Fruit fly (Drosophila melanogaster) whole organism, embryonic: ENCODE measurements around the gene Jarid2.

Source experiments
- Adf1 ChIP-seq: fragments of 200-800 bp; sonication (Bioruptor generic); IDR thresholded peaks from 2 replicates; pipeline ENCODE4 v1.3.6; 2022; ENCODE audit warnings: missing biosample characterization, missing genetic modification characterization
- Blimp-1 ChIP-seq: fragments of 200-800 bp; sonication (Bioruptor generic); optimal IDR thresholded peaks from 3 replicates; lab custom pipeline; 2018; ENCODE audit warnings: missing biosample characterization, missing genetic modification characterization, mild to moderate bottlenecking, moderate library complexity, missing genetic modification reagents
- CG10462 ChIP-seq: fragments of 200-800 bp; sonication (Bioruptor generic); optimal IDR thresholded peaks from 2 replicates; lab custom pipeline; 2016; ENCODE audit warnings: missing biosample characterization, missing genetic modification characterization
- CG10543 ChIP-seq: fragments of 200-800 bp; sonication (Bioruptor generic); optimal IDR thresholded peaks from 3 replicates; lab custom pipeline; 2017; ENCODE audit warnings: missing biosample characterization, mild to moderate bottlenecking, missing genetic modification characterization, moderate library complexity
- CG12744 ChIP-seq: fragments of 200-800 bp; sonication (Bioruptor generic); optimal IDR thresholded peaks from 2 replicates; lab custom pipeline; 2016; ENCODE audit warnings: missing biosample characterization, missing genetic modification characterization
- CG1529 ChIP-seq: fragments of 200-800 bp; sonication (Bioruptor generic); optimal IDR thresholded peaks from 3 replicates; lab custom pipeline; 2018; ENCODE audit warnings: missing biosample characterization, missing genetic modification characterization
- CG1603 ChIP-seq: fragments of 200-800 bp; sonication (Bioruptor generic); optimal IDR thresholded peaks from 2 replicates; lab custom pipeline; 2019; ENCODE audit warnings: missing biosample characterization, mild to moderate bottlenecking, missing genetic modification characterization, moderate library complexity
- CG18011 ChIP-seq: fragments of 200-800 bp; sonication (Bioruptor generic); optimal IDR thresholded peaks from 2 replicates; lab custom pipeline; 2017; ENCODE audit warnings: missing biosample characterization, missing genetic modification characterization, mild to moderate bottlenecking, moderate library complexity, missing genotype
- CG18764 ChIP-seq: fragments of 200-800 bp; sonication (Bioruptor generic); optimal IDR thresholded peaks from 3 replicates; lab custom pipeline; 2016; ENCODE audit warnings: missing biosample characterization, missing genetic modification characterization
- CG30403 ChIP-seq: fragments of 200-800 bp; sonication (Bioruptor generic); optimal IDR thresholded peaks from 3 replicates; lab custom pipeline; 2016; ENCODE audit warnings: missing biosample characterization, missing genetic modification characterization
- CG5245 ChIP-seq: fragments of 200-800 bp; sonication (Bioruptor generic); optimal IDR thresholded peaks from 3 replicates; lab custom pipeline; 2016; ENCODE audit warnings: missing biosample characterization, missing genetic modification characterization
- CG7928 ChIP-seq: fragments of 200-800 bp; sonication (Bioruptor generic); optimal IDR thresholded peaks from 2 replicates; lab custom pipeline; 2017; ENCODE audit warnings: missing biosample characterization, mild to moderate bottlenecking, missing genetic modification characterization
- CG7963 ChIP-seq: fragments of 200-800 bp; sonication (Bioruptor generic); IDR thresholded peaks from 3 replicates; pipeline ENCODE4 v1.3.6; 2022; ENCODE audit warnings: missing biosample characterization, missing genetic modification characterization; ENCODE audit not compliant: partially characterized antibody
- CG7987 ChIP-seq: fragments of 200-800 bp; sonication (Bioruptor generic); optimal IDR thresholded peaks from 2 replicates; lab custom pipeline; 2018; ENCODE audit warnings: missing biosample characterization, mild to moderate bottlenecking, missing genetic modification characterization, moderate library complexity
- CG9797 ChIP-seq: fragments of 200-800 bp; sonication (Bioruptor generic); optimal IDR thresholded peaks from 3 replicates; lab custom pipeline; 2018; ENCODE audit warnings: missing biosample characterization, mild to moderate bottlenecking, missing genetic modification characterization
- CG9932 ChIP-seq: fragments of 200-800 bp; sonication (Bioruptor generic); IDR thresholded peaks from 2 replicates; pipeline ENCODE4 v1.3.6; 2022; ENCODE audit warnings: missing biosample characterization, missing genetic modification characterization
- Camta ChIP-seq: fragments of 200-800 bp; sonication (Bioruptor generic); optimal IDR thresholded peaks from 2 replicates; lab custom pipeline; 2016; ENCODE audit warnings: missing biosample characterization, missing genetic modification characterization
- D19B ChIP-seq: fragments of 200-800 bp; sonication (Bioruptor generic); optimal IDR thresholded peaks from 2 replicates; lab custom pipeline; 2017; ENCODE audit warnings: missing biosample characterization, mild to moderate bottlenecking, missing genetic modification characterization
- Dip2 ChIP-seq: fragments of 200-800 bp; sonication (Bioruptor generic); IDR thresholded peaks from 2 replicates; pipeline ENCODE4 v1.3.6; 2022; ENCODE audit warnings: missing biosample characterization, missing genetic modification characterization
- Doc3 ChIP-seq: fragments of 200-800 bp; sonication (Bioruptor generic); IDR thresholded peaks from 3 replicates; pipeline ENCODE4 v1.3.6; 2022; ENCODE audit warnings: missing biosample characterization, missing genetic modification characterization; ENCODE audit not compliant: partially characterized antibody
- Dref ChIP-seq: fragments of 200-800 bp; sonication (Bioruptor generic); IDR thresholded peaks from 2 replicates; pipeline ENCODE4 v1.3.6; 2022; ENCODE audit warnings: missing biosample characterization, missing genetic modification characterization
- HLHmδ ChIP-seq: fragments of 200-800 bp; sonication (Bioruptor generic); optimal IDR thresholded peaks from 2 replicates; lab custom pipeline; 2018; ENCODE audit warnings: missing biosample characterization, mild to moderate bottlenecking, missing genetic modification characterization, moderate library complexity
- Hmr ChIP-seq: fragments of 200-800 bp; sonication (Bioruptor generic); optimal IDR thresholded peaks from 3 replicates; lab custom pipeline; 2017; ENCODE audit warnings: mild to moderate bottlenecking, missing biosample characterization, missing genetic modification reagents, missing genetic modification characterization
- Hr51 ChIP-seq, 2 experiments: fragments of 200-800 bp; sonication (Bioruptor generic); optimal IDR thresholded peaks; 2 replicates in 1 of 2; 3 replicates in 1 of 2; lab custom pipeline; 2016 to 2018; ENCODE audit warnings: missing biosample characterization in 2 of 2, missing genetic modification characterization in 2 of 2, mild to moderate bottlenecking in 1 of 2, moderate library complexity in 1 of 2
- Kr ChIP-seq: fragments of 200-800 bp; sonication (Bioruptor generic); optimal IDR thresholded peaks from 2 replicates; lab custom pipeline; 2017; ENCODE audit warnings: missing biosample characterization, mild to moderate bottlenecking, missing genetic modification characterization
- Mrtf ChIP-seq: fragments of 200-800 bp; sonication (Bioruptor generic); IDR thresholded peaks from 3 replicates; pipeline ENCODE4 v1.3.6; 2022; ENCODE audit warnings: missing biosample characterization, missing genetic modification characterization
- Nf-YB ChIP-seq: fragments of 200-800 bp; sonication (Bioruptor generic); optimal IDR thresholded peaks from 3 replicates; lab custom pipeline; 2019; ENCODE audit warnings: missing biosample characterization, mild to moderate bottlenecking, missing genetic modification characterization, moderate library complexity
- Nf-YC ChIP-seq: fragments of 200-800 bp; optimal IDR thresholded peaks from 3 replicates; lab custom pipeline; 2019; ENCODE audit warnings: missing biosample characterization, mild to moderate bottlenecking, missing genetic modification characterization, moderate library complexity
- Oaz ChIP-seq: fragments of 200-800 bp; sonication (Bioruptor generic); IDR thresholded peaks from 2 replicates; pipeline ENCODE4 v1.3.6; 2022; ENCODE audit warnings: missing biosample characterization, missing genetic modification characterization
- PHDP ChIP-seq: fragments of 200-800 bp; sonication (Bioruptor generic); optimal IDR thresholded peaks from 3 replicates; lab custom pipeline; 2018; ENCODE audit warnings: missing biosample characterization, mild to moderate bottlenecking, missing genetic modification characterization, moderate library complexity
- Six4 ChIP-seq: fragments of 200-800 bp; sonication (Bioruptor generic); optimal IDR thresholded peaks from 2 replicates; lab custom pipeline; 2016; ENCODE audit warnings: missing biosample characterization, missing genetic modification characterization
- TFAM ChIP-seq: fragments of 200-800 bp; sonication (Bioruptor generic); optimal IDR thresholded peaks from 2 replicates; lab custom pipeline; 2017; ENCODE audit warnings: missing biosample characterization, missing genetic modification characterization, inconsistent platforms
- Tbp ChIP-seq: fragments of >200 bp; optimal IDR thresholded peaks from 2 replicates; lab custom pipeline; 2018; ENCODE audit warnings: missing biosample characterization, missing genetic modification characterization
- YL-1 ChIP-seq: fragments of 200-800 bp; sonication (Bioruptor generic); optimal IDR thresholded peaks from 3 replicates; lab custom pipeline; 2017; ENCODE audit warnings: missing biosample characterization, mild to moderate bottlenecking, missing genetic modification characterization
- ara ChIP-seq: fragments of 200-800 bp; sonication (Bioruptor generic); IDR thresholded peaks from 2 replicates; pipeline ENCODE4 v1.3.6; 2022; ENCODE audit warnings: missing biosample characterization, missing genetic modification characterization
- bab2 ChIP-seq: fragments of 200-800 bp; sonication (Bioruptor generic); optimal IDR thresholded peaks from 2 replicates; lab custom pipeline; 2016; ENCODE audit warnings: missing biosample characterization, missing genetic modification characterization
- cas ChIP-seq: fragments of 200-800 bp; sonication (Bioruptor generic); IDR thresholded peaks from 2 replicates; pipeline ENCODE4 v1.3.6; 2022; ENCODE audit warnings: missing biosample characterization, missing genetic modification characterization
- corto ChIP-seq: fragments of 200-800 bp; sonication (Bioruptor generic); optimal IDR thresholded peaks from 2 replicates; lab custom pipeline; 2016; ENCODE audit warnings: missing biosample characterization, mild to moderate bottlenecking, missing genetic modification characterization, moderate library complexity
- esg ChIP-seq: fragments of 200-800 bp; sonication (Bioruptor generic); conservative IDR thresholded peaks from 2 replicates; pipeline ENCODE4 v1.3.6; 2022; ENCODE audit warnings: missing biosample characterization, missing genetic modification characterization
- grau ChIP-seq: fragments of 200-800 bp; optimal IDR thresholded peaks from 3 replicates; lab custom pipeline; 2019; ENCODE audit warnings: missing biosample characterization, mild to moderate bottlenecking, missing genetic modification characterization, moderate library complexity
- ind ChIP-seq: fragments of 200-800 bp; sonication (Bioruptor generic); optimal IDR thresholded peaks from 3 replicates; lab custom pipeline; 2016; ENCODE audit warnings: missing biosample characterization, missing genetic modification characterization
- ken ChIP-seq: fragments of 200-800 bp; sonication (Bioruptor generic); IDR thresholded peaks from 3 replicates; pipeline ENCODE4 v1.3.6; 2022; ENCODE audit warnings: missing biosample characterization, missing genetic modification characterization
- mam ChIP-seq: fragments of 200-800 bp; sonication (Bioruptor generic); optimal IDR thresholded peaks from 3 replicates; lab custom pipeline; 2016; ENCODE audit warnings: missing biosample characterization, missing genetic modification characterization
- peb ChIP-seq: fragments of 200-800 bp; sonication (Bioruptor generic); IDR thresholded peaks from 2 replicates; pipeline ENCODE4 v1.3.6; 2022; ENCODE audit warnings: missing biosample characterization, missing genetic modification characterization
- row ChIP-seq: fragments of 200-800 bp; sonication (Bioruptor generic); IDR thresholded peaks from 3 replicates; pipeline ENCODE4 v1.3.6; 2022; ENCODE audit warnings: missing biosample characterization, missing genetic modification characterization
- scrt ChIP-seq: fragments of 200-800 bp; sonication (Bioruptor generic); optimal IDR thresholded peaks from 2 replicates; lab custom pipeline; 2018; ENCODE audit warnings: missing biosample characterization, mild to moderate bottlenecking, missing genetic modification characterization, moderate library complexity
- sob ChIP-seq: fragments of 200-800 bp; sonication (Bioruptor generic); IDR thresholded peaks from 2 replicates; pipeline ENCODE4 v1.3.6; 2022; ENCODE audit warnings: missing biosample characterization, missing genetic modification characterization
- ssp ChIP-seq: fragments of 200-800 bp; sonication (Bioruptor generic); IDR thresholded peaks from 2 replicates; pipeline ENCODE4 v1.3.6; 2022; ENCODE audit warnings: missing biosample characterization, missing genetic modification characterization
- stc ChIP-seq: fragments of 200-800 bp; sonication (Bioruptor generic); IDR thresholded peaks from 2 replicates; pipeline ENCODE4 v1.3.6; 2022; ENCODE audit warnings: missing biosample characterization, missing genetic modification characterization
- tna ChIP-seq: fragments of 200-800 bp; sonication (Bioruptor generic); IDR thresholded peaks from 2 replicates; pipeline ENCODE4 v1.3.6; 2022; ENCODE audit warnings: missing biosample characterization, missing genetic modification characterization; ENCODE audit not compliant: partially characterized antibody
- trh ChIP-seq: fragments of 200-800 bp; sonication (Bioruptor generic); optimal IDR thresholded peaks from 2 replicates; lab custom pipeline; 2016; ENCODE audit warnings: missing biosample characterization, missing genetic modification characterization
- wor ChIP-seq: fragments of 200-800 bp; sonication (Bioruptor generic); IDR thresholded peaks from 2 replicates; pipeline ENCODE4 v1.3.6; 2022; ENCODE audit warnings: missing biosample characterization, missing genetic modification characterization

Jarid2 gene

DNA sequence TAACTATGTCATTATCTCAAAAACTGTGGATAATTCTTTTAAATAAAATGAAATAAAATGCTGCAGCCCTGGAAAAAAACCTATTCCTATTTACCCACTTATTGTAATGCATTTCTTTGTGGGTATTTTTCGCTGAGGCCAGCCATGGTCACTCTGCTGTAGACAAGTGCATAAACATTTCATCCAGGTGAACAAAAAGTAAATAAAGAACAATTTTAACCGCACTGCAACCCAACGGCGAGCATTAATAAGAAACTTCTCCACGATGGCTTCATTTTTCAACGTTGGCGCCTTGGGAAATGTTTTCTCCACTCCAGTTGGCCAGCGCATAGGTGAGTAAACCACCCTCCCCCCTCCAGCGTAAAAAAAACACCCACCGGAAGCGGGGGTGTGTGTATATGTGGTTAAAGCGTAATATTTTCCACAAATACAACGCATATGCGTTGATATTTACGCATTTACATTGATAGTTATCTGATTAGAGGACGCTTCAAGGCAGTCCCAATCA lies 30.1 kb upstream of the Jarid2 start, which contains the start of gene CG3529 (continued):
- TF ChIP-seq Tbp (GFP tag; lab: Kevin White, UChicago) (no peak), CG10462 (GFP tag; lab: Kevin White, UChicago) (no peak), peb (GFP tag; lab: Robert Waterston, UW) (no peak), CG9797 (GFP tag; lab: Kevin White, UChicago) (peak; percentile 80), wor (no peak), cas (GFP tag; lab: Robert Waterston, UW) (no peak), CG7987 (peak; percentile 4), Nf-YC (tag; lab: Kevin White, UChicago) (peak; percentile 31), CG7928 (GFP tag; lab: Kevin White, UChicago) (peak; percentile 89), Adf1 (GFP tag; lab: Robert Waterston, UW) (no peak), corto (no peak), CG12744 (no peak), CG18764 (GFP tag; lab: Kevin White, UChicago) (no peak), ara (GFP tag; lab: Robert Waterston, UW) (no peak), Oaz (GFP tag; lab: Robert Waterston, UW) (no peak), CG1529 (no peak), scrt (GFP tag; lab: Kevin White, UChicago) (peak; percentile 2), CG1603 (tag; lab: Kevin White, UChicago) (peak; percentile 57), Mrtf (GFP tag; lab: Robert Waterston, UW) (no peak), CG5245 (GFP tag; lab: Kevin White, UChicago) (no peak), grau (tag; lab: Kevin White, UChicago) (peak; percentile 39), ken (no peak), trh (GFP tag; lab: Kevin White, UChicago) (no peak), ssp (GFP tag; lab: Robert Waterston, UW) (no peak), ind (GFP tag; lab: Kevin White, UChicago) (no peak), Camta (peak; percentile 25), CG18011 (GFP tag; lab: Kevin White, UChicago) (no peak), Blimp-1 (GFP tag; lab: Kevin White, UChicago) (peak; percentile 26), Dip2 (no peak), Doc3 (no peak), TFAM (no peak), Six4 (GFP tag; lab: Kevin White, UChicago) (no peak), HLHmδ (GFP tag; lab: Kevin White, UChicago) (no peak), tna (GFP tag; lab: Robert Waterston, UW) (no peak), row (GFP tag; lab: Robert Waterston, UW) (peak; percentile 75), bab2 (GFP tag; lab: Kevin White, UChicago) (no peak), Nf-YB (no peak), esg (GFP tag; lab: Robert Waterston, UW) (no peak), PHDP (tag; lab: Kevin White, UChicago) (no peak), CG30403 (peak; percentile 29), mam (peak; percentile 14), Kr (GFP tag; lab: Kevin White, UChicago) (no peak), Hmr (GFP tag; lab: Kevin White, UChicago) (peak; percentile 48), CG9932 (GFP tag; lab: Robert Waterston, UW) (peak; percentile 42; the same call in 1 of the 2 replicates), CG7963 (GFP tag; lab: Robert Waterston, UW) (no peak), Dref (GFP tag; lab: Robert Waterston, UW) (no peak), Hr51 (GFP tag; optimal IDR thresholded peaks at IDR 0.05; lab: Kevin White, UChicago) (peak in 1 of 2 experiments; percentile 17), CG10543 (GFP tag; lab: Kevin White, UChicago) (no peak), sob (no peak), D19B (GFP tag; lab: Kevin White, UChicago) (no peak), stc (GFP tag; lab: Robert Waterston, UW) (no peak), YL-1 (peak; percentile 66)
